Fruit fly (Drosophila melanogaster) whole organism, embryonic: Measurements from ENCODE around the gene CG31287.

Source experiments
- Aef1 ChIP-seq: fragments of 200-800 bp; sonication (Bioruptor generic); IDR thresholded peaks from 3 replicates; pipeline ENCODE4 v1.3.6; 2022; ENCODE audit warnings: missing biosample characterization, missing genetic modification characterization
- B-H1 ChIP-seq: fragments of 200-800 bp; sonication (Bioruptor generic); IDR thresholded peaks from 3 replicates; pipeline ENCODE4 v1.3.6; 2022; ENCODE audit warnings: missing biosample characterization, missing genetic modification characterization
- C15 ChIP-seq: fragments of 200-800 bp; sonication (Bioruptor generic); IDR thresholded peaks from 3 replicates; pipeline ENCODE4 v1.3.6; 2022; ENCODE audit warnings: missing biosample characterization, missing genetic modification characterization
- CG10274 ChIP-seq: fragments of 200-800 bp; sonication (Bioruptor generic); optimal IDR thresholded peaks from 3 replicates; lab custom pipeline; 2017; ENCODE audit warnings: missing biosample characterization, mild to moderate bottlenecking, missing genetic modification characterization
- CG13624 ChIP-seq: fragments of 200-800 bp; sonication (Bioruptor generic); optimal IDR thresholded peaks from 2 replicates; lab custom pipeline; 2016; ENCODE audit warnings: missing biosample characterization, missing genetic modification characterization
- Ets65A ChIP-seq: fragments of 200-800 bp; sonication (Bioruptor generic); peaks from one replicate; lab custom pipeline; 2016; ENCODE audit warnings: missing biosample characterization, missing genetic modification characterization
- HLHmδ ChIP-seq: fragments of 200-800 bp; sonication (Bioruptor generic); optimal IDR thresholded peaks from 2 replicates; lab custom pipeline; 2018; ENCODE audit warnings: missing biosample characterization, mild to moderate bottlenecking, missing genetic modification characterization, moderate library complexity
- Rfx ChIP-seq: fragments of 200-800 bp; sonication (Bioruptor generic); IDR thresholded peaks from 2 replicates; pipeline ENCODE4 v1.3.6; 2022; ENCODE audit warnings: missing biosample characterization, missing genetic modification characterization
- Xbp1 ChIP-seq: fragments of 200-800 bp; sonication (Bioruptor generic); optimal IDR thresholded peaks from 3 replicates; lab custom pipeline; 2016; ENCODE audit warnings: missing biosample characterization, mild to moderate bottlenecking, missing genetic modification characterization
- hkb ChIP-seq, 2 experiments: fragments of 200-800 bp in 1 of 2; fragments of >200 bp in 1 of 2; sonication (Bioruptor generic) in 1 of 2; IDR thresholded peaks in 1 of 2; optimal IDR thresholded peaks in 1 of 2; 2 replicates each; pipeline versions ENCODE4 v1.3.6 to Lab custom; 2017 to 2022; ENCODE audit warnings: missing biosample characterization in 1 of 2, missing genetic modification characterization in 1 of 2
- toy ChIP-seq: fragments of 200-800 bp; sonication (Bioruptor generic); IDR thresholded peaks from 2 replicates; pipeline ENCODE4 v1.3.6; 2022; ENCODE audit warnings: missing biosample characterization, missing genetic modification characterization
- ttk ChIP-seq: fragments of 200-800 bp; sonication (Bioruptor generic); IDR thresholded peaks from 2 replicates; pipeline ENCODE4 v2.1.2; 2022; ENCODE audit warnings: missing biosample characterization, missing genetic modification characterization

- TF ChIP-seq Ets65A (GFP tag; lab: Kevin White, UChicago) (no peak), Xbp1 (no peak), C15 (no peak), toy (GFP tag; lab: Robert Waterston, UW) (no peak), ttk (GFP tag; lab: Robert Waterston, UW) (no peak), B-H1 (GFP tag; lab: Robert Waterston, UW) (no peak), CG10274 (GFP tag; lab: Kevin White, UChicago) (no peak), hkb (optimal IDR thresholded peaks at IDR 0.05; lab: Kevin White, UChicago) (no peak), hkb (GFP tag; IDR thresholded peaks at IDR 0.05; lab: Robert Waterston, UW) (no peak), Rfx (no peak), Aef1 (GFP tag; lab: Robert Waterston, UW) (no peak), CG13624 (GFP tag; lab: Kevin White, UChicago) (no peak), HLHmδ (GFP tag; lab: Kevin White, UChicago) (no peak)
Measured at dm6 chr3R:16168088-16168487, 35.1 kb upstream of the CG31287 start.
